Worm (Caenorhabditis elegans): Measurements from ENCODE around the gene K02D10.1.

DNA sequence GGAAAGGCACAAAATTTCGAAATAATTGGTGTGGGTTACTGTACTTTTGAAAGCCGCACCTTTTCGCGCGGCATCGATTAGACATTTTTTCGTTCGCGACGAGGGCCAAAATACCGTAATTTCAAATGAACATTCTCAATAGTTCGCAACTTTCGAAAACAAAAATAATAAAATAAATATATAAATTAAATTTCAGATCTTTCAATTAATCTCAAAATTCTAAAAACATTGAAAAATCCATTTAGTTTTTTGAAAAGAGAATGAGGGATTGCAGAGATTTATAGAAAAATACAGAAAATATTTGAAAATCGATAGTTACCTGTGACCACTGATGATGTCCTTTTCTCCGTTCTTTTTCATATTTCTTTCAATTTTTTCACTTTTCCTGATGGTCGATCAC lies 16.7 kb downstream of the K02D10.1 start, which contains the start of gene K02D10.8:
- TF ChIP-seq him-1 (tag; optimal IDR thresholded peaks at IDR 0.05), result no peak
- TF ChIP-seq W03F9.2 (tag; optimal IDR thresholded peaks at IDR 0.05), result no peak
- no peak for TF ChIP-seq dao-5 (tag; optimal IDR thresholded peaks at IDR 0.05)
